Worm (Caenorhabditis elegans) whole organism, young adult: Measurements from ENCODE around the gene pigq-1.

Experiments
- C17E4.6 ChIP-seq: fragments of 200-800 bp; sonication (Bioruptor generic); IDR thresholded peaks from 2 replicates; pipeline ENCODE4 v1.3.6; 2022; ENCODE audit warnings: missing genetic modification reagents, missing genetic modification characterization, missing compliant biosample characterization
- F22D6.2 ChIP-seq: sonication (generic microtip); optimal IDR thresholded peaks from 2 replicates; lab custom pipeline; 2016; ENCODE audit warnings: mild to moderate bottlenecking, missing genetic modification characterization, missing compliant biosample characterization
- F39B2.1 ChIP-seq: fragments of 200-800 bp; sonication (Bioruptor generic); IDR thresholded peaks from 2 replicates; pipeline ENCODE4 v1.3.6; 2022; ENCODE audit warnings: missing genetic modification reagents, missing genetic modification characterization, missing compliant biosample characterization
- F49E8.2 ChIP-seq: sonication (generic microtip); optimal IDR thresholded peaks from 3 replicates; lab custom pipeline; 2017; ENCODE audit warnings: missing genetic modification characterization, mild to moderate bottlenecking, missing compliant biosample characterization, antibody characterized with exemption, moderate library complexity; ENCODE audit not compliant: insufficient read depth
- F52B5.7 ChIP-seq: sonication (generic microtip); optimal IDR thresholded peaks from 2 replicates; lab custom pipeline; 2016; ENCODE audit warnings: mild to moderate bottlenecking, missing genetic modification characterization, missing compliant biosample characterization
- F57C9.4 ChIP-seq: sonication (generic microtip); optimal IDR thresholded peaks from 2 replicates; lab custom pipeline; 2017; ENCODE audit warnings: mild to moderate bottlenecking, missing genetic modification characterization, missing compliant biosample characterization
- T26A5.8 ChIP-seq: sonication (generic microtip); optimal IDR thresholded peaks from 2 replicates; lab custom pipeline; 2016; ENCODE audit warnings: missing genetic modification characterization, missing compliant biosample characterization
- Y53F4B.3 ChIP-seq: fragments of 200-800 bp; sonication (Bioruptor generic); IDR thresholded peaks from 2 replicates; pipeline ENCODE4 v1.3.6; 2022; ENCODE audit warnings: missing genetic modification reagents, missing genetic modification characterization, missing compliant biosample characterization
- ZK185.1 ChIP-seq: sonication (generic microtip); optimal IDR thresholded peaks from 2 replicates; lab custom pipeline; 2016; ENCODE audit warnings: mild to moderate bottlenecking, missing genetic modification characterization, missing compliant biosample characterization; ENCODE audit not compliant: poor library complexity, severe bottlenecking
- akir-1 ChIP-seq: fragments of 200-800 bp; sonication (Bioruptor generic); optimal IDR thresholded peaks from 2 replicates; lab custom pipeline; 2018; ENCODE audit warnings: mild to moderate bottlenecking, missing genetic modification characterization, moderate library complexity, missing compliant biosample characterization
- atf-7 ChIP-seq: sonication (generic microtip); optimal IDR thresholded peaks from 2 replicates; lab custom pipeline; 2017; ENCODE audit warnings: mild to moderate bottlenecking, missing genetic modification characterization, missing compliant biosample characterization
- athp-1 ChIP-seq: sonication (generic microtip); optimal IDR thresholded peaks from 2 replicates; lab custom pipeline; 2017; ENCODE audit warnings: mild to moderate bottlenecking, missing genetic modification characterization, missing compliant biosample characterization
- attf-3 ChIP-seq: fragments of 200-800 bp; sonication (Bioruptor generic); conservative IDR thresholded peaks from 2 replicates; pipeline ENCODE4 v1.3.6; 2022; ENCODE audit warnings: missing genetic modification reagents, missing genetic modification characterization, missing compliant biosample characterization
- attf-5 ChIP-seq: fragments of 200-800 bp; sonication (Bioruptor generic); optimal IDR thresholded peaks from 2 replicates; lab custom pipeline; 2018; ENCODE audit warnings: mild to moderate bottlenecking, missing genetic modification characterization, missing compliant biosample characterization
- ccch-3 ChIP-seq: fragments of 200-800 bp; sonication (Bioruptor generic); optimal IDR thresholded peaks from 2 replicates; lab custom pipeline; 2018; ENCODE audit warnings: mild to moderate bottlenecking, missing genetic modification characterization, missing compliant biosample characterization
- ceh-27 ChIP-seq: fragments of 200-800 bp; sonication (Bioruptor generic); optimal IDR thresholded peaks from 2 replicates; lab custom pipeline; 2018; ENCODE audit warnings: mild to moderate bottlenecking, missing genetic modification characterization, moderate library complexity, missing compliant biosample characterization
- ceh-40 ChIP-seq: fragments of 200-800 bp; sonication (Bioruptor generic); IDR thresholded peaks from 2 replicates; pipeline ENCODE4 v1.3.6; 2022; ENCODE audit warnings: missing genetic modification characterization, missing compliant biosample characterization
- ceh-58 ChIP-seq: fragments of 200-800 bp; sonication (Bioruptor generic); IDR thresholded peaks from 2 replicates; pipeline ENCODE4 v1.3.6; 2022; ENCODE audit warnings: missing genetic modification characterization, missing compliant biosample characterization
- ceh-79 ChIP-seq: sonication (generic microtip); optimal IDR thresholded peaks from 2 replicates; lab custom pipeline; 2017; ENCODE audit warnings: mild to moderate bottlenecking, missing genetic modification characterization, missing compliant biosample characterization
- ceh-91 ChIP-seq: fragments of 200-800 bp; sonication (Bioruptor generic); IDR thresholded peaks from 2 replicates; pipeline ENCODE4 v1.3.6; 2022; ENCODE audit warnings: missing genetic modification reagents, missing genetic modification characterization, missing compliant biosample characterization
- chd-7 ChIP-seq: sonication (generic microtip); optimal IDR thresholded peaks from 2 replicates; lab custom pipeline; 2016; ENCODE audit warnings: mild to moderate bottlenecking, missing genetic modification characterization, moderate library complexity, missing compliant biosample characterization
- dpff-1 ChIP-seq: sonication (generic microtip); optimal IDR thresholded peaks from 2 replicates; lab custom pipeline; 2017; ENCODE audit warnings: mild to moderate bottlenecking, missing genetic modification characterization, missing compliant biosample characterization
- ekl-4 ChIP-seq: fragments of 200-800 bp; sonication (Bioruptor generic); IDR thresholded peaks from 2 replicates; pipeline ENCODE4 v1.3.6; 2022; ENCODE audit warnings: missing genetic modification reagents, missing genetic modification characterization, missing compliant biosample characterization
- fkh-3 ChIP-seq: sonication (generic microtip); optimal IDR thresholded peaks from 2 replicates; lab custom pipeline; 2016; ENCODE audit warnings: mild to moderate bottlenecking, missing genetic modification characterization, missing compliant biosample characterization
- hlh-26 ChIP-seq: fragments of 200-800 bp; sonication (Bioruptor generic); conservative IDR thresholded peaks from 2 replicates; pipeline ENCODE4 v1.3.6; 2022; ENCODE audit warnings: missing genetic modification reagents, missing genetic modification characterization, missing compliant biosample characterization
- lin-40 ChIP-seq: sonication (generic microtip); optimal IDR thresholded peaks from 2 replicates; lab custom pipeline; 2016; ENCODE audit warnings: missing genetic modification characterization, mild to moderate bottlenecking, missing compliant biosample characterization, missing genotype, missing genetic modification reagents
- lsy-27 ChIP-seq: sonication (generic microtip); optimal IDR thresholded peaks from 2 replicates; lab custom pipeline; 2017; ENCODE audit warnings: missing genetic modification characterization, mild to moderate bottlenecking, missing compliant biosample characterization, antibody characterized with exemption, missing genotype, borderline replicate concordance; ENCODE audit not compliant: insufficient read depth
- madf-6 ChIP-seq: fragments of 200-800 bp; sonication (Bioruptor generic); IDR thresholded peaks from 2 replicates; pipeline ENCODE4 v1.3.6; 2022; ENCODE audit warnings: missing genetic modification reagents, missing genetic modification characterization, missing compliant biosample characterization
- madf-8 ChIP-seq: fragments of 200-800 bp; sonication (Bioruptor generic); conservative IDR thresholded peaks from 2 replicates; pipeline ENCODE4 v1.3.6; 2022; ENCODE audit warnings: missing genetic modification reagents, missing genetic modification characterization, missing compliant biosample characterization
- nfya-2 ChIP-seq: fragments of 200-800 bp; sonication (Bioruptor generic); IDR thresholded peaks from 2 replicates; pipeline ENCODE4 v1.3.6; 2022; ENCODE audit warnings: missing genetic modification reagents, missing genetic modification characterization, missing compliant biosample characterization
- nhr-179 ChIP-seq: sonication (generic microtip); optimal IDR thresholded peaks from 2 replicates; lab custom pipeline; 2016; ENCODE audit warnings: mild to moderate bottlenecking, missing genetic modification characterization, missing compliant biosample characterization
- pha-4 ChIP-seq: fragments of 150-350 bp; sonication (generic microtip); optimal IDR thresholded peaks from 2 replicates; lab custom pipeline; 2014; ENCODE audit warnings: missing biosample characterization, missing genetic modification reagents, missing genetic modification characterization
- rec-8 ChIP-seq, 2 experiments: sonication (generic microtip); optimal IDR thresholded peaks; 2 replicates each; lab custom pipeline; 2016; ENCODE audit warnings: mild to moderate bottlenecking in 2 of 2, missing genetic modification characterization in 2 of 2, missing genetic modification reagents in 2 of 2, missing genotype in 2 of 2, missing biosample characterization in 1 of 2, missing compliant biosample characterization in 1 of 2, moderate library complexity in 1 of 2
- repo-1 ChIP-seq: sonication (generic microtip); optimal IDR thresholded peaks from 2 replicates; lab custom pipeline; 2017; ENCODE audit warnings: mild to moderate bottlenecking, missing genetic modification characterization, missing compliant biosample characterization
- sdz-38 ChIP-seq: sonication (generic microtip); optimal IDR thresholded peaks from 2 replicates; lab custom pipeline; 2016; ENCODE audit warnings: missing genotype, missing genetic modification characterization, missing compliant biosample characterization
- sea-2 ChIP-seq: fragments of 200-800 bp; sonication (Bioruptor generic); IDR thresholded peaks from 2 replicates; pipeline ENCODE4 v1.3.6; 2022; ENCODE audit warnings: missing genetic modification characterization, missing compliant biosample characterization
- snpc-1.3 ChIP-seq: sonication (generic microtip); optimal IDR thresholded peaks from 2 replicates; lab custom pipeline; 2017; ENCODE audit warnings: missing genetic modification characterization, mild to moderate bottlenecking, missing compliant biosample characterization, antibody characterized with exemption, moderate library complexity, missing genotype, missing genetic modification reagents; ENCODE audit not compliant: insufficient read depth
- snpc-3.4 ChIP-seq: sonication (generic microtip); optimal IDR thresholded peaks from 2 replicates; lab custom pipeline; 2017; ENCODE audit warnings: missing genetic modification characterization, mild to moderate bottlenecking, missing compliant biosample characterization, antibody characterized with exemption, moderate library complexity, missing genotype, missing genetic modification reagents
- tbx-9 ChIP-seq: sonication (generic microtip); optimal IDR thresholded peaks from 2 replicates; lab custom pipeline; 2016; ENCODE audit warnings: borderline replicate concordance, missing genetic modification characterization, inconsistent platforms, missing compliant biosample characterization
- xnd-1 ChIP-seq: sonication (generic microtip); optimal IDR thresholded peaks from 2 replicates; lab custom pipeline; 2016; ENCODE audit warnings: missing genotype, missing genetic modification reagents, missing genetic modification characterization, missing compliant biosample characterization
- zim-3 ChIP-seq: sonication (generic microtip); optimal IDR thresholded peaks from 2 replicates; lab custom pipeline; 2017; ENCODE audit warnings: mild to moderate bottlenecking, missing genetic modification characterization, moderate library complexity, missing compliant biosample characterization
- ztf-26 ChIP-seq: sonication (generic microtip); optimal IDR thresholded peaks from 2 replicates; lab custom pipeline; 2017; ENCODE audit warnings: missing genetic modification characterization, missing compliant biosample characterization
- ztf-3 ChIP-seq: fragments of 200-800 bp; sonication (Bioruptor generic); optimal IDR thresholded peaks from 2 replicates; lab custom pipeline; 2018; ENCODE audit warnings: mild to moderate bottlenecking, missing genetic modification characterization, missing compliant biosample characterization

The pigq-1 gene

DNA sequence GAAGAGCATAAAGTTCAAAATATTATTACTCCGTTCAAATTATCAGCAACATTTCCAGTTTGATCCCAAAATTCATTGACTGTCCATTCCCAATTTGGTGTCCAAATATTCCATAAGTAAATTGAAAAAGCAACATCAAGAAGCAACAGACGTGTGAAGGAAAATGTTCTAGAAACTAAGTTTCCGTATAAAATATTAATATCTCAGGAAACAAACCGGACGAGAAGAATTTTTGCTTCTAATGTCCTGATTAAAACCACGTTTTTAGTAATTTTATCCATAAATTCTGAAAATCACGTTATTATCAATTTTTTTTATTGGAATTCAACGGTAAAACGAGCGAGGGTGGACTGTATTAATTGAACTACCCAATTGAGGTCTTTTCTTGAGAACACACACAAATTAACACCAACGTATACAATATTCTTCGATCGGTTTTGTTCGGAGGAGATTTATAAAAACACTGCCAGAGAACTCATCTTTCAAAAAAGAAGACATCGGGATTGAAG is at the start of gene pigq-1 (continued):
- peak; percentile 19 to 39 for TF ChIP-seq rec-8 (tag; optimal IDR thresholded peaks at IDR 0.05; lab: Kevin White, UChicago)
- TF ChIP-seq zim-3 (tag; lab: Kevin White, UChicago) = peak; percentile 38
- no peak for TF ChIP-seq ceh-40 (GFP tag; lab: Robert Waterston, UW)
- peak; percentile 47 for TF ChIP-seq attf-5 (GFP tag; lab: Kevin White, UChicago)
- peak; percentile 43 for TF ChIP-seq ztf-3 (GFP tag; lab: Kevin White, UChicago)
- TF ChIP-seq snpc-1.3 (tag; lab: Kevin White, UChicago) = peak; percentile 72
- peak; percentile 53; the same call in 1 of the 2 replicates for TF ChIP-seq ekl-4 (GFP tag; lab: Robert Waterston, UW)
- TF ChIP-seq fkh-3 (tag; lab: Kevin White, UChicago) = peak; percentile 86
- TF ChIP-seq akir-1 = no peak
- TF ChIP-seq ceh-79 (tag; lab: Kevin White, UChicago) = no peak
- peak; percentile 80 for TF ChIP-seq F57C9.4 (tag; lab: Kevin White, UChicago)
- TF ChIP-seq ceh-91 (GFP tag; lab: Robert Waterston, UW) = no peak
- TF ChIP-seq madf-8 (GFP tag; lab: Robert Waterston, UW) = no peak
- TF ChIP-seq pha-4 = no peak
- TF ChIP-seq dpff-1 (tag; lab: Kevin White, UChicago) = peak; percentile 95
- peak; percentile 21 for TF ChIP-seq T26A5.8 (tag; lab: Kevin White, UChicago)
- no peak for TF ChIP-seq nfya-2 (GFP tag; lab: Robert Waterston, UW)
- TF ChIP-seq lsy-27 (tag; lab: Kevin White, UChicago) = no peak
- peak; percentile 71 for TF ChIP-seq atf-7 (tag; lab: Kevin White, UChicago)
- peak; percentile 52 for TF ChIP-seq chd-7
- TF ChIP-seq snpc-3.4 (tag; lab: Kevin White, UChicago) = peak; percentile 68
- no peak for TF ChIP-seq ccch-3 (GFP tag; lab: Kevin White, UChicago)
- no peak for TF ChIP-seq nhr-179
- TF ChIP-seq sea-2 (GFP tag; lab: Robert Waterston, UW) = no peak
- peak; percentile 78 for TF ChIP-seq repo-1 (tag; lab: Kevin White, UChicago)
- no peak for TF ChIP-seq attf-3
- no peak for TF ChIP-seq ceh-58 (GFP tag; lab: Robert Waterston, UW)
- no peak for TF ChIP-seq F22D6.2 (tag; lab: Kevin White, UChicago)
- TF ChIP-seq F39B2.1 (GFP tag; lab: Robert Waterston, UW) = peak; percentile 47; the same call in 1 of the 2 replicates
- TF ChIP-seq ztf-26 (tag; lab: Kevin White, UChicago) = peak; percentile 39

- no peak for TF ChIP-seq ceh-27 (GFP tag; lab: Kevin White, UChicago)
- no peak for TF ChIP-seq F49E8.2 (tag; lab: Kevin White, UChicago)
- no peak for TF ChIP-seq athp-1 (tag; lab: Kevin White, UChicago)
- TF ChIP-seq xnd-1 = no peak
- TF ChIP-seq ekl-4 (GFP tag; lab: Robert Waterston, UW) = no peak
- no peak for TF ChIP-seq sdz-38 (tag; lab: Kevin White, UChicago)
- TF ChIP-seq F52B5.7 (tag; lab: Kevin White, UChicago) = no peak
- no peak for TF ChIP-seq ceh-91 (GFP tag; lab: Robert Waterston, UW)
- no peak for TF ChIP-seq Y53F4B.3
- no peak for TF ChIP-seq rec-8 (tag; optimal IDR thresholded peaks at IDR 0.05; lab: Kevin White, UChicago)
- TF ChIP-seq lin-40 (tag; lab: Kevin White, UChicago) = no peak
- TF ChIP-seq tbx-9 (tag; lab: Kevin White, UChicago) = no peak
- no peak for TF ChIP-seq madf-6 (GFP tag; lab: Robert Waterston, UW)
- TF ChIP-seq hlh-26 = no peak
- no peak for TF ChIP-seq ceh-79 (tag; lab: Kevin White, UChicago)
- TF ChIP-seq C17E4.6 (GFP tag; lab: Robert Waterston, UW) = no peak
- no peak for TF ChIP-seq nfya-2 (GFP tag; lab: Robert Waterston, UW)
- no peak for TF ChIP-seq ZK185.1 (tag; lab: Kevin White, UChicago)
These were observed 42.4 kb upstream of the pigq-1 start, which contains the start of gene fbxb-79 for ce11 chrIV:11189411-11189810. fbxb-79 (minus strand) TSS chrIV:11189511.
